Worm (Caenorhabditis elegans) whole organism, early embryonic: Measurements from ENCODE around the gene rig-1.

Experiments used
- B0310.2 ChIP-seq: sonication (generic microtip); optimal IDR thresholded peaks from 2 replicates; lab custom pipeline; 2016; ENCODE audit warnings: mild to moderate bottlenecking, missing genetic modification characterization, missing compliant biosample characterization
- F13C5.2 ChIP-seq: sonication (generic microtip); optimal IDR thresholded peaks from 2 replicates; lab custom pipeline; 2017; ENCODE audit warnings: mild to moderate bottlenecking, missing genetic modification characterization, inconsistent platforms, missing compliant biosample characterization
- aly-1 ChIP-seq: sonication (generic microtip); optimal IDR thresholded peaks from 2 replicates; lab custom pipeline; 2016; ENCODE audit warnings: missing genetic modification characterization, missing compliant biosample characterization
- ama-1 ChIP-seq: fragments of 150-350 bp; optimal IDR thresholded peaks from 2 replicates; lab custom pipeline; 2014
- ceh-13 ChIP-seq: fragments of 200-800 bp; sonication (Bioruptor generic); optimal IDR thresholded peaks from 2 replicates; lab custom pipeline; 2018; ENCODE audit warnings: mild to moderate bottlenecking, missing genetic modification characterization, missing compliant biosample characterization
- ceh-36 ChIP-seq: sonication (generic microtip); optimal IDR thresholded peaks from 2 replicates; lab custom pipeline; 2016; ENCODE audit warnings: missing genetic modification characterization, inconsistent platforms, missing compliant biosample characterization
- ets-7 ChIP-seq: sonication (generic microtip); optimal IDR thresholded peaks from 2 replicates; lab custom pipeline; 2016; ENCODE audit warnings: missing genotype, missing genetic modification characterization, missing compliant biosample characterization
- flt-1 ChIP-seq: fragments of 200-800 bp; sonication (Bioruptor generic); IDR thresholded peaks from 2 replicates; pipeline ENCODE4 v1.3.6; 2022; ENCODE audit warnings: missing genetic modification characterization, missing compliant biosample characterization
- hmbx-1 ChIP-seq: sonication (generic microtip); optimal IDR thresholded peaks from 2 replicates; lab custom pipeline; 2016; ENCODE audit warnings: mild to moderate bottlenecking, missing genetic modification characterization, missing compliant biosample characterization
- hmg-4 ChIP-seq: fragments of 200-800 bp; sonication (Bioruptor generic); optimal IDR thresholded peaks from 2 replicates; lab custom pipeline; 2018; ENCODE audit warnings: mild to moderate bottlenecking, missing genetic modification characterization, missing compliant biosample characterization
- hnd-1 ChIP-seq: sonication (generic microtip); optimal IDR thresholded peaks from 2 replicates; lab custom pipeline; 2016; ENCODE audit warnings: missing genetic modification characterization, missing compliant biosample characterization
- pes-1 ChIP-seq: fragments of 200-800 bp; sonication (Bioruptor generic); IDR thresholded peaks from 2 replicates; pipeline ENCODE4 v1.3.6; 2022; ENCODE audit warnings: missing genetic modification reagents, missing genetic modification characterization, missing compliant biosample characterization
- scrt-1 ChIP-seq: fragments of 200-800 bp; sonication (Bioruptor generic); IDR thresholded peaks from 2 replicates; pipeline ENCODE4 v1.3.6; 2022; ENCODE audit warnings: missing genetic modification characterization, missing compliant biosample characterization
- sea-1 ChIP-seq: fragments of 200-800 bp; sonication (Bioruptor generic); conservative IDR thresholded peaks from 2 replicates; pipeline ENCODE4 v1.3.6; 2022; ENCODE audit warnings: missing genetic modification characterization, missing compliant biosample characterization
- tbx-11 ChIP-seq: fragments of 200-800 bp; sonication (Bioruptor generic); IDR thresholded peaks from 2 replicates; pipeline ENCODE4 v1.3.6; 2022; ENCODE audit warnings: missing genetic modification characterization, missing compliant biosample characterization
- tbx-37 ChIP-seq: fragments of 200-800 bp; sonication (Bioruptor generic); conservative IDR thresholded peaks from 2 replicates; pipeline ENCODE4 v1.3.6; 2022; ENCODE audit warnings: missing genetic modification reagents, missing genetic modification characterization, missing compliant biosample characterization
- tra-4 ChIP-seq: sonication (generic microtip); optimal IDR thresholded peaks from 2 replicates; lab custom pipeline; 2017; ENCODE audit warnings: missing genetic modification characterization, missing compliant biosample characterization

Gene rig-1

ce11 chrX:8640654-8641053, 19.8 kb upstream of the rig-1 start:
- TF ChIP-seq ceh-36 (tag; lab: Kevin White, UChicago) (no peak), flt-1 (0 out of 2 replicates have a peak, but pooled peaks have one; percentile 47), ama-1 (lab: Kevin White, UChicago) (no peak), tbx-11 (GFP tag; lab: Robert Waterston, UW) (peak; percentile 62; the same call in 1 of the 2 replicates), aly-1 (tag; lab: Kevin White, UChicago) (no peak), tbx-37 (GFP tag; lab: Robert Waterston, UW) (no peak), scrt-1 (GFP tag; lab: Robert Waterston, UW) (no peak), hmg-4 (GFP tag; lab: Kevin White, UChicago) (no peak), pes-1 (GFP tag; lab: Robert Waterston, UW) (peak; percentile 47; the same call in 1 of the 2 replicates)

- no peak for TF ChIP-seq ceh-36 (tag; lab: Kevin White, UChicago)
- no peak for TF ChIP-seq tra-4 (tag; lab: Kevin White, UChicago)
- no peak for TF ChIP-seq sea-1 (GFP tag; lab: Robert Waterston, UW)
Observed at ce11 chrX:8643817-8644216, 16.6 kb upstream of the rig-1 start, which contains the start of gene stg-2. Gene stg-2, minus strand, starts transcription at chrX:8643917.

ce11 chrX:8646287-8646686, 14.1 kb upstream of the rig-1 start:
- TF ChIP-seq F13C5.2 (peak; percentile 81), pes-1 (GFP tag; lab: Robert Waterston, UW) (peak; percentile 92), ets-7 (peak; percentile 39), ceh-13 (GFP tag; lab: Kevin White, UChicago) (peak; percentile 76), sea-1 (GFP tag; lab: Robert Waterston, UW) (peak; percentile 93), B0310.2 (tag; lab: Kevin White, UChicago) (peak; percentile 71), hmg-4 (GFP tag; lab: Kevin White, UChicago) (peak; percentile 89), hmbx-1 (peak; percentile 43), ceh-36 (tag; lab: Kevin White, UChicago) (peak; percentile 85), aly-1 (tag; lab: Kevin White, UChicago) (peak; percentile 89), scrt-1 (GFP tag; lab: Robert Waterston, UW) (peak; percentile 89), ama-1 (lab: Kevin White, UChicago) (no peak), tra-4 (tag; lab: Kevin White, UChicago) (peak; percentile 66), hnd-1 (tag; lab: Kevin White, UChicago) (peak; percentile 70), tbx-37 (GFP tag; lab: Robert Waterston, UW) (peak; percentile 80), tbx-11 (GFP tag; lab: Robert Waterston, UW) (peak; percentile 89), flt-1 (peak; percentile 91)

- no peak for TF ChIP-seq hnd-1 (tag; lab: Kevin White, UChicago)
- no peak for TF ChIP-seq tbx-11 (GFP tag; lab: Robert Waterston, UW)
- no peak for TF ChIP-seq F13C5.2
- TF ChIP-seq ceh-36 (tag; lab: Kevin White, UChicago), result no peak
- no peak for TF ChIP-seq B0310.2 (tag; lab: Kevin White, UChicago)
- no peak for TF ChIP-seq ama-1 (lab: Kevin White, UChicago)
- TF ChIP-seq ceh-13 (GFP tag; lab: Kevin White, UChicago), result no peak
- TF ChIP-seq tra-4 (tag; lab: Kevin White, UChicago), result no peak
- no peak for TF ChIP-seq scrt-1 (GFP tag; lab: Robert Waterston, UW)
- TF ChIP-seq tbx-37 (GFP tag; lab: Robert Waterston, UW), result no peak
- TF ChIP-seq ets-7, result no peak
- TF ChIP-seq aly-1 (tag; lab: Kevin White, UChicago), result no peak
- no peak for TF ChIP-seq hmbx-1
- TF ChIP-seq sea-1 (GFP tag; lab: Robert Waterston, UW), result no peak
- TF ChIP-seq hmg-4 (GFP tag; lab: Kevin White, UChicago), result no peak
Observed at ce11 chrX:8646997-8647396, 13.4 kb upstream of the rig-1 start, which contains the start of gene F12D9.2. Gene F12D9.2, minus strand, starts transcription at chrX:8647097.

- TF ChIP-seq ceh-13 (GFP tag; lab: Kevin White, UChicago), result no peak
- TF ChIP-seq F13C5.2, result no peak
- no peak for TF ChIP-seq tra-4 (tag; lab: Kevin White, UChicago)
- no peak for TF ChIP-seq ets-7
- no peak for TF ChIP-seq scrt-1 (GFP tag; lab: Robert Waterston, UW)
- TF ChIP-seq sea-1 (GFP tag; lab: Robert Waterston, UW), result no peak
- no peak for TF ChIP-seq pes-1 (GFP tag; lab: Robert Waterston, UW)
- TF ChIP-seq B0310.2 (tag; lab: Kevin White, UChicago), result no peak
- no peak for TF ChIP-seq tbx-37 (GFP tag; lab: Robert Waterston, UW)
- TF ChIP-seq ceh-36 (tag; lab: Kevin White, UChicago), result no peak
- TF ChIP-seq tbx-11 (GFP tag; lab: Robert Waterston, UW), result no peak
- TF ChIP-seq hmbx-1, result no peak
- TF ChIP-seq aly-1 (tag; lab: Kevin White, UChicago), result no peak
- no peak for TF ChIP-seq hmg-4 (GFP tag; lab: Kevin White, UChicago)
- TF ChIP-seq hnd-1 (tag; lab: Kevin White, UChicago), result no peak
- no peak for TF ChIP-seq ama-1 (lab: Kevin White, UChicago)
- no peak for TF ChIP-seq flt-1
Observed at ce11 chrX:8648582-8648981, 11.8 kb upstream of the rig-1 start.

- TF ChIP-seq pes-1 (GFP tag; lab: Robert Waterston, UW) (peak; percentile 77), aly-1 (tag; lab: Kevin White, UChicago) (no peak), ceh-13 (GFP tag; lab: Kevin White, UChicago) (peak; percentile 35)
Observed at ce11 chrX:8650535-8650934, 9.9 kb upstream of the rig-1 start.

- TF ChIP-seq ets-7 (no peak), sea-1 (GFP tag; lab: Robert Waterston, UW) (no peak), F13C5.2 (no peak), hmg-4 (GFP tag; lab: Kevin White, UChicago) (no peak), pes-1 (GFP tag; lab: Robert Waterston, UW) (no peak), B0310.2 (tag; lab: Kevin White, UChicago) (no peak), ceh-36 (tag; lab: Kevin White, UChicago) (no peak), tbx-37 (GFP tag; lab: Robert Waterston, UW) (no peak), hnd-1 (tag; lab: Kevin White, UChicago) (no peak), ceh-13 (GFP tag; lab: Kevin White, UChicago) (no peak), flt-1 (no peak), hmbx-1 (no peak), tra-4 (tag; lab: Kevin White, UChicago) (no peak), scrt-1 (GFP tag; lab: Robert Waterston, UW) (no peak), ama-1 (lab: Kevin White, UChicago) (no peak)
Observed at ce11 chrX:8656019-8656418, 4.4 kb upstream of the rig-1 start.
